Worm (Caenorhabditis elegans): ENCODE results near the gene C31E10.5.

C31E10.5 gene

DNA sequence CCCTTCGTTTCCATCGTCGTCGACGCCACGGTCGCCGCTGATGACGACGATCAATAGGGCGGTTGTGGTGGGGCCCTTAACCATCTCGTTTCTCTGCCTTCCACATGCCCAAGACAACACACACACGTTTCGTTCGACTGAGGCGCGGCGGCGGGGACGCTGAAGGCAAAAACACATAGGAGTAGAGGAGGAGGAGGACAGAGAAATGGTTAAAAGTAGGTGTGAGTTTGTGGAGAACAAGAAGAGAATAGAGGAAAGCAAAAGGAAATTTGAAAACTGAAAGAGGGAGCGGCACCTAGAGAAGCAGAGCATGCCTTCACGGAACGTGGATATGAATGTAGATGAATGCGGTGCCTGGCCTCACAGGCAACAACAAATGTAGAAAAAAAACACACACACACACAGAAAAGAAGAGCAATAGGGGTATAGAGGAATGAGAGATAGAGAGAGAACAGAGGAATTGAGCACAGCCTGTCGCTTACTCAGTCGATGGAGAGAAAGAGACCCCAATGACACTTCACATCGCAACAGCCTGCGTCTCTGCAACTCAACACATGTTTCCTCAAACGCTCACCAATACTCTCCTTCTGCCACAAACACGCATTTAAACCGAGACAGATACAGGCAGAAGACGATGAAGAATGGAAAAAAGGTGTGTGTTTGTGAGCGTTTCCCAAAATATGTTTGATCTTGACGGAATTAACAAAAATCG is 26.2 kb downstream of the C31E10.5 start:
- peak; percentile 57 for TF ChIP-seq elt-1 (tag; optimal IDR thresholded peaks at IDR 0.05)
- no peak for TF ChIP-seq ama-1 (optimal IDR thresholded peaks at IDR 0.05)
- no peak for TF ChIP-seq nhr-43 (tag; optimal IDR thresholded peaks at IDR 0.05; ENCODE audit: poor library complexity, severe bottlenecking)
- no peak for TF ChIP-seq ztf-11 (tag; optimal IDR thresholded peaks at IDR 0.05)
- no peak for TF ChIP-seq elt-3 (tag; optimal IDR thresholded peaks at IDR 0.05)
- peak; percentile 48 for TF ChIP-seq ztf-4 (tag; optimal IDR thresholded peaks at IDR 0.05)
- TF ChIP-seq hmg-11 (tag; optimal IDR thresholded peaks at IDR 0.05), result peak; percentile 95
- no peak for TF ChIP-seq nhr-77 (tag; optimal IDR thresholded peaks at IDR 0.05)
- TF ChIP-seq fkh-10 (GFP tag; optimal IDR thresholded peaks at IDR 0.05), result no peak
- TF ChIP-seq fos-1 (tag; optimal IDR thresholded peaks at IDR 0.05), result no peak
- TF ChIP-seq nhr-11 (tag; optimal IDR thresholded peaks at IDR 0.05), result peak; percentile 60
- peak; percentile 55 for TF ChIP-seq lsy-12 (tag; optimal IDR thresholded peaks at IDR 0.05)
- TF ChIP-seq aly-2 (tag; optimal IDR thresholded peaks at IDR 0.05), result no peak
- no peak for TF ChIP-seq ZK546.5 (tag; optimal IDR thresholded peaks at IDR 0.05)
- no peak for TF ChIP-seq unc-39 (tag; optimal IDR thresholded peaks at IDR 0.05)
- TF ChIP-seq lin-15B (tag; optimal IDR thresholded peaks at IDR 0.05), result peak; percentile 20
- TF ChIP-seq ceh-16 (tag; optimal IDR thresholded peaks at IDR 0.05), result no peak
- no peak for TF ChIP-seq ceh-9 (tag; optimal IDR thresholded peaks at IDR 0.05)
- no peak for TF ChIP-seq nhr-76 (tag; optimal IDR thresholded peaks at IDR 0.05)
- TF ChIP-seq unc-62 (GFP tag; optimal IDR thresholded peaks at IDR 0.05), result peak; percentile 79
- TF ChIP-seq R02D3.7 (tag; optimal IDR thresholded peaks at IDR 0.05), result peak; percentile 10
- TF ChIP-seq egl-5 (tag; optimal IDR thresholded peaks at IDR 0.05), result peak; percentile 41
- TF ChIP-seq ceh-82 (tag; optimal IDR thresholded peaks at IDR 0.05), result no peak
- peak; percentile 50 for TF ChIP-seq lin-39 (tag; optimal IDR thresholded peaks at IDR 0.05)
- TF ChIP-seq skn-1 (tag; optimal IDR thresholded peaks at IDR 0.05), result peak; percentile 24
- no peak for TF ChIP-seq nhr-67 (tag; optimal IDR thresholded peaks at IDR 0.05)
- peak; percentile 48 for TF ChIP-seq egl-27 (tag; optimal IDR thresholded peaks at IDR 0.05)
- TF ChIP-seq nhr-12 (tag; optimal IDR thresholded peaks at IDR 0.05), result no peak
- no peak for TF ChIP-seq zag-1 (tag; optimal IDR thresholded peaks at IDR 0.05)
- TF ChIP-seq snpc-4 (tag; optimal IDR thresholded peaks at IDR 0.05), result peak; percentile 63
- TF ChIP-seq fkh-2 (tag; optimal IDR thresholded peaks at IDR 0.05), result peak; percentile 40
- TF ChIP-seq eor-1 (tag; optimal IDR thresholded peaks at IDR 0.05), result no peak
- TF ChIP-seq ceh-28 (tag; optimal IDR thresholded peaks at IDR 0.05), result peak; percentile 62
- peak; percentile 31 for TF ChIP-seq nhr-23 (tag; optimal IDR thresholded peaks at IDR 0.05)
- no peak for TF ChIP-seq nhr-28 (tag; optimal IDR thresholded peaks at IDR 0.05)
- no peak for TF ChIP-seq nhr-25 (tag; optimal IDR thresholded peaks at IDR 0.05)
- TF ChIP-seq pha-4 (tag; optimal IDR thresholded peaks at IDR 0.05), result peak; percentile 90
- no peak for TF ChIP-seq mdl-1 (tag; optimal IDR thresholded peaks at IDR 0.05)
- TF ChIP-seq sea-2 (GFP tag; optimal IDR thresholded peaks at IDR 0.05), result no peak
- peak; percentile 68 for TF ChIP-seq elt-2 (tag; optimal IDR thresholded peaks at IDR 0.05)
- peak; percentile 76 for TF ChIP-seq jun-1 (tag; optimal IDR thresholded peaks at IDR 0.05)
- TF ChIP-seq nhr-237 (tag; optimal IDR thresholded peaks at IDR 0.05), result no peak
- no peak for TF ChIP-seq mml-1 (tag; optimal IDR thresholded peaks at IDR 0.05)
- peak; percentile 55 for TF ChIP-seq tbx-2 (tag; optimal IDR thresholded peaks at IDR 0.05)
- TF ChIP-seq daf-12 (tag; optimal IDR thresholded peaks at IDR 0.05), result no peak
- peak; percentile 27 for TF ChIP-seq pqm-1 (tag; optimal IDR thresholded peaks at IDR 0.05)
- TF ChIP-seq nfya-1 (tag; optimal IDR thresholded peaks at IDR 0.05; ENCODE audit: insufficient read depth), result peak; percentile 63

Data from whole organism, L3 larva.